Fruit fly (Drosophila melanogaster) whole organism, wandering third instar larva: ENCODE results near the gene CG32756.
A peak's percentile ranks its signal among the peaks of the same experiment; 100 is the strongest.

ENCODE experiments used
- Abd-B ChIP-seq: fragments of >200 bp; optimal IDR thresholded peaks from 2 replicates; lab custom pipeline; 2017; ENCODE audit warnings: missing biosample characterization, missing genetic modification characterization
- CG32264 ChIP-seq: fragments of 200-800 bp; sonication (Bioruptor generic); optimal IDR thresholded peaks from 2 replicates; lab custom pipeline; 2016; ENCODE audit warnings: missing biosample characterization, missing genetic modification characterization
- CG9705 ChIP-seq: fragments of 200-800 bp; sonication (Bioruptor generic); optimal IDR thresholded peaks from 2 replicates; lab custom pipeline; 2018; ENCODE audit warnings: missing biosample characterization, mild to moderate bottlenecking, missing genetic modification characterization
- CrebA ChIP-seq: fragments of 200-800 bp; sonication (Bioruptor generic); optimal IDR thresholded peaks from 2 replicates; lab custom pipeline; 2016; ENCODE audit warnings: missing biosample characterization, mild to moderate bottlenecking, missing genetic modification characterization, borderline replicate concordance
- Dfd ChIP-seq: fragments of >200 bp; optimal IDR thresholded peaks from 2 replicates; lab custom pipeline; 2017; ENCODE audit warnings: missing biosample characterization, missing genetic modification characterization
- Dif ChIP-seq: fragments of 200-275, 200-300 bp; sonication (Bioruptor generic); optimal IDR thresholded peaks from 2 replicates; lab custom pipeline; 2018; ENCODE audit warnings: missing biosample characterization, missing genetic modification characterization; ENCODE audit not compliant: partially characterized antibody
- GATAd ChIP-seq: sonication (Bioruptor generic); optimal IDR thresholded peaks from 2 replicates; lab custom pipeline; 2016; ENCODE audit warnings: missing biosample characterization, missing genetic modification characterization
- HLH106 ChIP-seq: fragments of 200-800 bp; optimal IDR thresholded peaks from 3 replicates; lab custom pipeline; 2019; ENCODE audit warnings: missing biosample characterization, mild to moderate bottlenecking, missing genetic modification characterization, moderate library complexity
- Hnf4 ChIP-seq: fragments of 200-800 bp; sonication (Bioruptor generic); optimal IDR thresholded peaks from 2 replicates; lab custom pipeline; 2016; ENCODE audit warnings: missing biosample characterization, mild to moderate bottlenecking, missing genetic modification characterization
- Hr78 ChIP-seq: fragments of >200 bp; optimal IDR thresholded peaks from 2 replicates; lab custom pipeline; 2017; ENCODE audit warnings: missing biosample characterization, missing genetic modification characterization
- Hr83 ChIP-seq: fragments of 200-300 bp; sonication (Bioruptor generic); optimal IDR thresholded peaks from 2 replicates; lab custom pipeline; 2016; ENCODE audit warnings: missing biosample characterization, mild to moderate bottlenecking, missing genetic modification characterization, moderate library complexity; ENCODE audit not compliant: poor library complexity, severe bottlenecking
- Jra ChIP-seq: sonication (Bioruptor generic); optimal IDR thresholded peaks from 2 replicates; lab custom pipeline; 2016; ENCODE audit warnings: missing biosample characterization, missing genetic modification characterization
- Mio ChIP-seq: sonication (Bioruptor generic); optimal IDR thresholded peaks from 2 replicates; lab custom pipeline; 2016; ENCODE audit warnings: missing biosample characterization, missing genetic modification characterization
- Myc ChIP-seq: fragments of >200 bp; optimal IDR thresholded peaks from 2 replicates; lab custom pipeline; 2017
- N ChIP-seq: fragments of >200 bp; optimal IDR thresholded peaks from 2 replicates; lab custom pipeline; 2018; ENCODE audit warnings: missing biosample characterization, missing external identifiers, missing genetic modification characterization
- OdsH ChIP-seq: fragments of 200-800 bp; sonication (Bioruptor generic); optimal IDR thresholded peaks from 2 replicates; lab custom pipeline; 2016; ENCODE audit warnings: missing biosample characterization, mild to moderate bottlenecking, missing genetic modification characterization
- Rel ChIP-seq, 2 experiments: fragments of 200-800 bp; sonication (Bioruptor generic) in 1 of 2; optimal IDR thresholded peaks; 2 replicates in 1 of 2; 3 replicates in 1 of 2; lab custom pipeline; 2016 to 2019; ENCODE audit warnings: mild to moderate bottlenecking in 2 of 2, missing biosample characterization in 2 of 2, missing genetic modification characterization in 2 of 2, moderate library complexity in 1 of 2
- Sp1 ChIP-seq: fragments of 200-800 bp; sonication (Bioruptor generic); optimal IDR thresholded peaks from 3 replicates; lab custom pipeline; 2019; ENCODE audit warnings: missing biosample characterization, mild to moderate bottlenecking, missing genetic modification characterization, moderate library complexity
- Vsx2 ChIP-seq: fragments of 200-300, 225-300 bp; sonication (Bioruptor generic); optimal IDR thresholded peaks from 2 replicates; lab custom pipeline; 2018; ENCODE audit warnings: missing biosample characterization, missing genetic modification characterization; ENCODE audit not compliant: partially characterized antibody
- br ChIP-seq: fragments of 200-800 bp; sonication (Bioruptor generic); optimal IDR thresholded peaks from 2 replicates; lab custom pipeline; 2016; ENCODE audit warnings: missing biosample characterization, missing genetic modification characterization
- brk ChIP-seq: fragments of 200-800 bp; sonication (Bioruptor generic); optimal IDR thresholded peaks from 2 replicates; lab custom pipeline; 2016; ENCODE audit warnings: missing biosample characterization, mild to moderate bottlenecking, missing genetic modification characterization
- dl ChIP-seq, 2 experiments: fragments of 175-275, 200-275 bp in 1 of 2; fragments of 200-275 bp in 1 of 2; sonication (Bioruptor generic); optimal IDR thresholded peaks; lab custom pipeline; 2018; ENCODE audit warnings: mild to moderate bottlenecking in 2 of 2, missing biosample characterization in 2 of 2, missing genetic modification characterization in 2 of 2, moderate library complexity in 2 of 2; ENCODE audit not compliant: partially characterized antibody in 2 of 2, insufficient read depth in 1 of 2
- dmrt93B ChIP-seq: fragments of 200-800 bp; sonication (Bioruptor generic); optimal IDR thresholded peaks from 2 replicates; lab custom pipeline; 2018; ENCODE audit warnings: missing biosample characterization, mild to moderate bottlenecking, missing genetic modification characterization
- dsf ChIP-seq: sonication (Bioruptor generic); optimal IDR thresholded peaks from 2 replicates; lab custom pipeline; 2016; ENCODE audit warnings: missing biosample characterization, missing genetic modification characterization, borderline replicate concordance
- ey ChIP-seq: fragments of 200-800 bp; sonication (Bioruptor generic); optimal IDR thresholded peaks from 2 replicates; lab custom pipeline; 2016; ENCODE audit warnings: missing biosample characterization, missing genetic modification characterization
- foxo ChIP-seq, 2 experiments: fragments of 200-800 bp; sonication (Bioruptor generic); optimal IDR thresholded peaks; 2 replicates in 1 of 2; 3 replicates in 1 of 2; lab custom pipeline; 2016 to 2017; ENCODE audit warnings: missing biosample characterization in 2 of 2, missing genetic modification characterization in 2 of 2
- fru ChIP-seq: fragments of 200-800 bp; sonication (Bioruptor generic); optimal IDR thresholded peaks from 3 replicates; lab custom pipeline; 2016; ENCODE audit warnings: missing biosample characterization, mild to moderate bottlenecking, missing genetic modification characterization
- h ChIP-seq: fragments of 200-800 bp; sonication (Bioruptor generic); optimal IDR thresholded peaks from 3 replicates; lab custom pipeline; 2016; ENCODE audit warnings: missing biosample characterization, mild to moderate bottlenecking, missing genetic modification characterization
- jim ChIP-seq: fragments of 175-275, 200-325 bp; sonication (Bioruptor generic); optimal IDR thresholded peaks from 2 replicates; lab custom pipeline; 2016; ENCODE audit warnings: missing biosample characterization, mild to moderate bottlenecking, missing genetic modification characterization
- lola ChIP-seq: fragments of >200 bp; optimal IDR thresholded peaks from 2 replicates; lab custom pipeline; 2017; ENCODE audit warnings: missing biosample characterization, missing genetic modification characterization
- pan ChIP-seq: fragments of >200 bp; optimal IDR thresholded peaks from 2 replicates; lab custom pipeline; 2017
- psq ChIP-seq: fragments of 200-800 bp; sonication (Bioruptor generic); optimal IDR thresholded peaks from 3 replicates; lab custom pipeline; 2017; ENCODE audit warnings: missing biosample characterization, mild to moderate bottlenecking, missing genetic modification characterization, moderate library complexity
- rgr ChIP-seq: fragments of 200-800 bp; sonication (Bioruptor generic); optimal IDR thresholded peaks from 3 replicates; lab custom pipeline; 2016; ENCODE audit warnings: missing biosample characterization, mild to moderate bottlenecking, missing genetic modification characterization
- sage ChIP-seq: fragments of 200-800 bp; sonication (Bioruptor generic); optimal IDR thresholded peaks from 2 replicates; lab custom pipeline; 2016; ENCODE audit warnings: missing biosample characterization, mild to moderate bottlenecking, missing genetic modification characterization
- sv ChIP-seq: fragments of 200-800 bp; sonication (Bioruptor generic); optimal IDR thresholded peaks from 3 replicates; lab custom pipeline; 2016; ENCODE audit warnings: missing biosample characterization, missing genetic modification characterization
- tai ChIP-seq: sonication (Bioruptor generic); optimal IDR thresholded peaks from 2 replicates; lab custom pipeline; 2016; ENCODE audit warnings: missing biosample characterization, missing genetic modification characterization
- usp ChIP-seq: fragments of >200 bp; optimal IDR thresholded peaks from 2 replicates; lab custom pipeline; 2017; ENCODE audit warnings: missing biosample characterization, missing genetic modification characterization
- woc ChIP-seq: sonication (Bioruptor generic); optimal IDR thresholded peaks from 2 replicates; lab custom pipeline; 2016; ENCODE audit warnings: missing biosample characterization, mild to moderate bottlenecking, missing genetic modification characterization

CG32756 gene

DNA sequence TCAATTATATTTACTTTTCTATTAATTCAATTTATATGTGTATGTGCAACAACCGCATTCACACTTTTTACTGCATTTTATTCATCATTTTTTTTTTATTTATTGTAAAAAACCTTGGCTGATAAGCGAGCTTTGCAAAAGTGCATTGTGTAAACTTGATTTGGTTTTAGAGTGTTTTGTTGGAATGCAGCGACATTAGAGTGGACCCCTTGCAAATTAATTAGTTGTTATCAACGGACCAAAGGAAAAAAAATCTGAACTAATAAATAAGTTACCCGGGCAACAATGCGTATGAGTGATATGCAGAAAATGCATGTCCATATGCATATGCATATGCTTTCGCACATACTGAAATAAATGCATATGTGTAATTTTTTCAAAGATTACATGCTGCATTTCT, 24.6 kb upstream of the CG32756 start:
- TF ChIP-seq brk: no peak
- TF ChIP-seq dl (GFP tag; optimal IDR thresholded peaks at IDR 0.05; lab: Kevin White, UChicago; ENCODE audit: insufficient read depth in 1 of 2, partially characterized antibody in 2 of 2): no peak
- TF ChIP-seq OdsH: no peak
- TF ChIP-seq N (GFP tag; lab: Kevin White, UChicago): no peak
- no peak for TF ChIP-seq Myc (lab: Kevin White, UChicago)
- no peak for TF ChIP-seq psq (GFP tag; lab: Kevin White, UChicago)
- TF ChIP-seq pan (lab: Kevin White, UChicago): no peak
- no peak for TF ChIP-seq usp (GFP tag; lab: Kevin White, UChicago)
- no peak for TF ChIP-seq CG9705
- TF ChIP-seq dmrt93B (GFP tag; lab: Kevin White, UChicago): no peak
- TF ChIP-seq Vsx2 (GFP tag; lab: Kevin White, UChicago): no peak
- TF ChIP-seq GATAd (GFP tag; lab: Kevin White, UChicago): no peak
- TF ChIP-seq woc (GFP tag; lab: Kevin White, UChicago): no peak
- no peak for TF ChIP-seq Sp1 (GFP tag; lab: Kevin White, UChicago)
- TF ChIP-seq h (GFP tag; lab: Kevin White, UChicago): no peak
- TF ChIP-seq sage (GFP tag; lab: Kevin White, UChicago): no peak
- TF ChIP-seq HLH106 (tag; lab: Kevin White, UChicago): no peak
- TF ChIP-seq tai (GFP tag; lab: Kevin White, UChicago): no peak
- no peak for TF ChIP-seq jim (GFP tag; lab: Kevin White, UChicago)

DNA sequence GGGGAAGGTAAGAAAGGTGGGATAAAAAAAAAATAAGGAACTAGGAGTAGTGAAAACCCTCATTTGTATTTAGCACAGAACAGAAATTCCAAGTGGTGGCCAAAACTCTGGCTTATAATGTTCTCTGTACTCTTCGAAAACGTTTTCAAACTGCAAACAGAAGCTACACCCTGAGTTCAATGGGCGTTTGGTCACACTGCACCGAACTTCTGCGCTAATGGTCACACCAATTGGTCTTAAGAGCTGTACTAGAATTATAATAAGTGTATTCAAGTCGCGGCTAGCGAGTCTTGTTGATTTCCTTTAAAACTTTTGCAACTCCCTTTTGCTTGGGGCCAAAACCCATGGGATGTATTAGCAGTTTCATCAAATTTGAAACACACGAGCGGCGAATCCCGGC, 23.4 kb upstream of the CG32756 start:
- no peak for TF ChIP-seq Hr78 (GFP tag; lab: Kevin White, UChicago)
- no peak for TF ChIP-seq dl (GFP tag; optimal IDR thresholded peaks at IDR 0.05; lab: Kevin White, UChicago; ENCODE audit: insufficient read depth in 1 of 2, partially characterized antibody in 2 of 2)
- no peak for TF ChIP-seq Sp1 (GFP tag; lab: Kevin White, UChicago)
- no peak for TF ChIP-seq N (GFP tag; lab: Kevin White, UChicago)
- no peak for TF ChIP-seq Hnf4 (GFP tag; lab: Kevin White, UChicago)
- TF ChIP-seq h (GFP tag; lab: Kevin White, UChicago): no peak
- no peak for TF ChIP-seq Myc (lab: Kevin White, UChicago)
- TF ChIP-seq usp (GFP tag; lab: Kevin White, UChicago): no peak

DNA sequence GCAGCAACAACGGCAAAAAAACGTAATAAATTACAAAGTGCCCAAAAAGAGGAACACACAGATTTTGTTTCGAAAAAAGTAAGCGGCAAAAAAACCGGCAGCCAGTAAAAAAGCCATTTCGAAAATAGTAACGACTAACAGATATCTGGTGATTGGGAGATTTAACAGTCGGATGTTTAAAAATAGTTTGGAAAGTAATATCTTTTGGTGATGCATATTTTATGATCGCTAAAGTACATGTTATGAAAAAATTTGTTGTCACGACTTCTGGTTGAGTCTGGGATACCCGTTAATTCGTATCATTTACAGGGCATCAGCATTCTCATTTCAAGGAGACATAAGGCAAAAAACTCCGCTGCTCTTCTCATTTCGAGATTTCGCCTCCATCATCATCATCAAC, 22.4 kb upstream of the CG32756 start:
- TF ChIP-seq Hnf4 (GFP tag; lab: Kevin White, UChicago) (peak; percentile 64), h (GFP tag; lab: Kevin White, UChicago) (peak; percentile 85), dsf (GFP tag; lab: Kevin White, UChicago) (no peak), psq (GFP tag; lab: Kevin White, UChicago) (peak; percentile 65), Hr78 (GFP tag; lab: Kevin White, UChicago) (no peak), OdsH (peak; percentile 63), dmrt93B (GFP tag; lab: Kevin White, UChicago) (peak; percentile 42), Jra (GFP tag; lab: Kevin White, UChicago) (no peak), jim (GFP tag; lab: Kevin White, UChicago) (no peak), Hr83 (GFP tag; lab: Kevin White, UChicago) (no peak), foxo (GFP tag; optimal IDR thresholded peaks at IDR 0.05; lab: Kevin White, UChicago) (peak in 1 of 2 experiments; percentile 81), br (GFP tag; lab: Kevin White, UChicago) (peak; percentile 78), N (GFP tag; lab: Kevin White, UChicago) (no peak), tai (GFP tag; lab: Kevin White, UChicago) (no peak), ey (GFP tag; lab: Kevin White, UChicago) (peak; percentile 78), sage (GFP tag; lab: Kevin White, UChicago) (no peak), Vsx2 (GFP tag; lab: Kevin White, UChicago) (no peak), Sp1 (GFP tag; lab: Kevin White, UChicago) (peak; percentile 55), Dif (GFP tag; lab: Kevin White, UChicago) (no peak), usp (GFP tag; lab: Kevin White, UChicago) (no peak), Dfd (GFP tag; lab: Kevin White, UChicago) (no peak), Mio (no peak), rgr (GFP tag; lab: Kevin White, UChicago) (peak; percentile 78), woc (GFP tag; lab: Kevin White, UChicago) (peak; percentile 54), brk (no peak), HLH106 (tag; lab: Kevin White, UChicago) (peak; percentile 69), pan (lab: Kevin White, UChicago) (no peak), CG9705 (no peak), sv (GFP tag; lab: Kevin White, UChicago) (no peak), lola (GFP tag; lab: Kevin White, UChicago) (no peak), dl (GFP tag; optimal IDR thresholded peaks at IDR 0.05; lab: Kevin White, UChicago; ENCODE audit: insufficient read depth in 1 of 2, partially characterized antibody in 2 of 2) (no peak), CrebA (GFP tag; lab: Kevin White, UChicago) (no peak), CG32264 (GFP tag; lab: Kevin White, UChicago) (peak; percentile 49), Myc (lab: Kevin White, UChicago) (no peak), GATAd (GFP tag; lab: Kevin White, UChicago) (no peak), fru (GFP tag; lab: Kevin White, UChicago) (peak; percentile 80), Abd-B (GFP tag; lab: Kevin White, UChicago) (no peak), Rel (GFP tag; optimal IDR thresholded peaks at IDR 0.05; lab: Kevin White, UChicago) (no peak), Rel (tag; optimal IDR thresholded peaks at IDR 0.05; lab: Kevin White, UChicago) (peak; percentile 7)
